Fruit fly (Drosophila melanogaster) whole organism, embryonic: ENCODE measurements around the gene Spc105R.
A peak's percentile ranks its signal among the peaks of the same experiment; 100 is the strongest.

Experiments
- Atf6 ChIP-seq: fragments of 200-800 bp; sonication (Bioruptor generic); IDR thresholded peaks from 2 replicates; pipeline ENCODE4 v1.3.6; 2022; ENCODE audit warnings: missing biosample characterization, missing genetic modification characterization
- Bgb ChIP-seq: fragments of 200-800 bp; sonication (Bioruptor generic); IDR thresholded peaks from 2 replicates; pipeline ENCODE4 v1.3.6; 2022; ENCODE audit warnings: missing biosample characterization, missing genetic modification characterization; ENCODE audit not compliant: partially characterized antibody
- C15 ChIP-seq: fragments of 200-800 bp; sonication (Bioruptor generic); IDR thresholded peaks from 3 replicates; pipeline ENCODE4 v1.3.6; 2022; ENCODE audit warnings: missing biosample characterization, missing genetic modification characterization
- CG10147 ChIP-seq: fragments of 200-800 bp; sonication (Bioruptor generic); optimal IDR thresholded peaks from 2 replicates; lab custom pipeline; 2019; ENCODE audit warnings: missing biosample characterization, mild to moderate bottlenecking, missing genetic modification characterization, moderate library complexity
- CG1024 ChIP-seq: fragments of 200-800 bp; sonication (Bioruptor generic); IDR thresholded peaks from 2 replicates; pipeline ENCODE4 v1.3.6; 2022; ENCODE audit warnings: missing biosample characterization, missing genetic modification characterization
- CG10267 ChIP-seq: fragments of 200-800 bp; sonication (Bioruptor generic); optimal IDR thresholded peaks from 2 replicates; lab custom pipeline; 2018; ENCODE audit warnings: missing biosample characterization, mild to moderate bottlenecking, missing genetic modification characterization, moderate library complexity
- CG10654 ChIP-seq: fragments of 200-800 bp; sonication (Bioruptor generic); optimal IDR thresholded peaks from 2 replicates; lab custom pipeline; 2016; ENCODE audit warnings: missing biosample characterization, missing genetic modification characterization
- CG11723 ChIP-seq: fragments of 200-800 bp; sonication (Bioruptor generic); optimal IDR thresholded peaks from 2 replicates; lab custom pipeline; 2017; ENCODE audit warnings: missing biosample characterization, mild to moderate bottlenecking, missing genetic modification characterization
- CG14965 ChIP-seq: fragments of 200-800 bp; sonication (Bioruptor generic); optimal IDR thresholded peaks from 2 replicates; lab custom pipeline; 2016; ENCODE audit warnings: missing biosample characterization, missing genetic modification characterization, borderline replicate concordance
- CG16815 ChIP-seq: fragments of 200-800 bp; sonication (Bioruptor generic); optimal IDR thresholded peaks from 3 replicates; lab custom pipeline; 2017; ENCODE audit warnings: missing biosample characterization, mild to moderate bottlenecking, missing genetic modification characterization
- CG17359 ChIP-seq: fragments of 200-800 bp; sonication (Bioruptor generic); optimal IDR thresholded peaks from 3 replicates; lab custom pipeline; 2018; ENCODE audit warnings: missing biosample characterization, mild to moderate bottlenecking, missing genetic modification characterization, moderate library complexity
- CG18011 ChIP-seq: fragments of 200-800 bp; sonication (Bioruptor generic); optimal IDR thresholded peaks from 2 replicates; lab custom pipeline; 2017; ENCODE audit warnings: missing biosample characterization, missing genetic modification characterization, mild to moderate bottlenecking, moderate library complexity, missing genotype
- CG2116 ChIP-seq: fragments of 200-800 bp; sonication (Bioruptor generic); optimal IDR thresholded peaks from 3 replicates; lab custom pipeline; 2018; ENCODE audit warnings: missing biosample characterization, mild to moderate bottlenecking, missing genetic modification characterization
- CG2129 ChIP-seq: fragments of 200-800 bp; sonication (Bioruptor generic); IDR thresholded peaks from 2 replicates; pipeline ENCODE4 v1.3.6; 2022; ENCODE audit warnings: missing biosample characterization, missing genetic modification characterization; ENCODE audit not compliant: partially characterized antibody
- CG2712 ChIP-seq: fragments of 200-800 bp; optimal IDR thresholded peaks from 3 replicates; lab custom pipeline; 2019; ENCODE audit warnings: missing biosample characterization, mild to moderate bottlenecking, missing genetic modification characterization, moderate library complexity
- CG34422 ChIP-seq: fragments of 200-800 bp; sonication (Bioruptor generic); IDR thresholded peaks from 3 replicates; pipeline ENCODE4 v1.3.6; 2022; ENCODE audit warnings: missing biosample characterization, missing genetic modification characterization
- CG4328 ChIP-seq: fragments of 200-800 bp; sonication (Bioruptor generic); optimal IDR thresholded peaks from 3 replicates; lab custom pipeline; 2017; ENCODE audit warnings: missing biosample characterization, missing genetic modification reagents, missing genetic modification characterization
- CG6254 ChIP-seq: fragments of 200-800 bp; sonication (Bioruptor generic); optimal IDR thresholded peaks from 3 replicates; lab custom pipeline; 2017; ENCODE audit warnings: mild to moderate bottlenecking, missing biosample characterization, missing genetic modification reagents, missing genetic modification characterization
- CG6765 ChIP-seq: fragments of 200-800 bp; sonication (Bioruptor generic); optimal IDR thresholded peaks from 3 replicates; lab custom pipeline; 2017; ENCODE audit warnings: missing biosample characterization, mild to moderate bottlenecking, missing genetic modification characterization
- CG6813 ChIP-seq: fragments of 200-800 bp; sonication (Bioruptor generic); optimal IDR thresholded peaks from 2 replicates; lab custom pipeline; 2017; ENCODE audit warnings: missing biosample characterization, missing genetic modification characterization, mild to moderate bottlenecking, moderate library complexity, missing genetic modification reagents
- CG7963 ChIP-seq: fragments of 200-800 bp; sonication (Bioruptor generic); IDR thresholded peaks from 3 replicates; pipeline ENCODE4 v1.3.6; 2022; ENCODE audit warnings: missing biosample characterization, missing genetic modification characterization; ENCODE audit not compliant: partially characterized antibody
- CG7987 ChIP-seq: fragments of 200-800 bp; sonication (Bioruptor generic); optimal IDR thresholded peaks from 2 replicates; lab custom pipeline; 2018; ENCODE audit warnings: missing biosample characterization, mild to moderate bottlenecking, missing genetic modification characterization, moderate library complexity
- CG9609 ChIP-seq: fragments of 200-800 bp; sonication (Bioruptor generic); optimal IDR thresholded peaks from 3 replicates; lab custom pipeline; 2016; ENCODE audit warnings: missing biosample characterization, missing genetic modification characterization
- CHES-1-like ChIP-seq: fragments of 200-800 bp; sonication (Bioruptor generic); optimal IDR thresholded peaks from 2 replicates; lab custom pipeline; 2016; ENCODE audit warnings: missing biosample characterization, missing genetic modification characterization
- CkIIα-i1 ChIP-seq: fragments of 200-800 bp; sonication (Bioruptor generic); IDR thresholded peaks from 2 replicates; pipeline ENCODE4 v1.3.6; 2022; ENCODE audit warnings: missing biosample characterization, missing genetic modification characterization
- CrebB ChIP-seq: fragments of 200-800 bp; sonication (Bioruptor generic); optimal IDR thresholded peaks from 3 replicates; lab custom pipeline; 2018; ENCODE audit warnings: missing biosample characterization, mild to moderate bottlenecking, missing genetic modification characterization
- D19A ChIP-seq: fragments of 200-800 bp; optimal IDR thresholded peaks from 3 replicates; lab custom pipeline; 2019; ENCODE audit warnings: missing biosample characterization, mild to moderate bottlenecking, missing genetic modification characterization, moderate library complexity
- E2f2 ChIP-seq: fragments of 200-800 bp; sonication (Bioruptor generic); IDR thresholded peaks from 2 replicates; pipeline ENCODE4 v1.3.6; 2022; ENCODE audit warnings: missing biosample characterization, missing genetic modification characterization
- Elba2 ChIP-seq: fragments of 200-800 bp; sonication (Bioruptor generic); optimal IDR thresholded peaks from 3 replicates; lab custom pipeline; 2016; ENCODE audit warnings: missing biosample characterization, missing genetic modification characterization
- Gsc ChIP-seq: fragments of 200-800 bp; sonication (Bioruptor generic); IDR thresholded peaks from 2 replicates; pipeline ENCODE4 v1.3.6; 2022; ENCODE audit warnings: missing biosample characterization, missing genetic modification characterization
- Hand ChIP-seq: fragments of 200-800 bp; sonication (Bioruptor generic); optimal IDR thresholded peaks from 2 replicates; lab custom pipeline; 2017; ENCODE audit warnings: mild to moderate bottlenecking, missing biosample characterization, missing genetic modification reagents, missing genetic modification characterization
- MBD-R2 ChIP-seq: fragments of 200-800 bp; sonication (Bioruptor generic); IDR thresholded peaks from 2 replicates; pipeline ENCODE4 v1.3.6; 2022; ENCODE audit warnings: missing biosample characterization, missing genetic modification characterization
- Max ChIP-seq: fragments of 200-800 bp; sonication (Bioruptor generic); optimal IDR thresholded peaks from 2 replicates; lab custom pipeline; 2016; ENCODE audit warnings: missing biosample characterization, mild to moderate bottlenecking, missing genetic modification characterization
- ash1 ChIP-seq: fragments of 200-800 bp; sonication (Bioruptor generic); optimal IDR thresholded peaks from 2 replicates; lab custom pipeline; 2018; ENCODE audit warnings: missing biosample characterization, mild to moderate bottlenecking, missing genetic modification characterization
- bigmax ChIP-seq: fragments of 200-800 bp; sonication (Bioruptor generic); optimal IDR thresholded peaks from 2 replicates; lab custom pipeline; 2018; ENCODE audit warnings: missing biosample characterization, mild to moderate bottlenecking, missing genetic modification characterization
- br ChIP-seq: fragments of >200 bp; optimal IDR thresholded peaks from 2 replicates; lab custom pipeline; 2017
- cwo ChIP-seq: fragments of 200-800 bp; sonication (Bioruptor generic); optimal IDR thresholded peaks from 3 replicates; lab custom pipeline; 2017; ENCODE audit warnings: missing biosample characterization, missing genetic modification characterization, mild to moderate bottlenecking, moderate library complexity, missing genetic modification reagents
- disco-r ChIP-seq: fragments of 200-800 bp; sonication (Bioruptor generic); optimal IDR thresholded peaks from 2 replicates; lab custom pipeline; 2016; ENCODE audit warnings: missing biosample characterization, missing genetic modification characterization
- gem ChIP-seq: fragments of 200-800 bp; sonication (Bioruptor generic); optimal IDR thresholded peaks from 2 replicates; lab custom pipeline; 2019; ENCODE audit warnings: missing biosample characterization, mild to moderate bottlenecking, missing genetic modification characterization, moderate library complexity
- gro ChIP-seq: fragments of 200-800 bp; sonication (Bioruptor generic); optimal IDR thresholded peaks from 2 replicates; lab custom pipeline; 2016; ENCODE audit warnings: missing biosample characterization, missing genetic modification characterization
- her ChIP-seq: fragments of 200-800 bp; sonication (Bioruptor generic); optimal IDR thresholded peaks from 2 replicates; lab custom pipeline; 2016; ENCODE audit warnings: missing biosample characterization, missing genetic modification characterization
- ind ChIP-seq: fragments of 200-800 bp; sonication (Bioruptor generic); optimal IDR thresholded peaks from 3 replicates; lab custom pipeline; 2016; ENCODE audit warnings: missing biosample characterization, missing genetic modification characterization
- oc ChIP-seq: fragments of 200-800 bp; sonication (Bioruptor generic); optimal IDR thresholded peaks from 2 replicates; lab custom pipeline; 2018; ENCODE audit warnings: missing biosample characterization, mild to moderate bottlenecking, missing genetic modification characterization, moderate library complexity
- odd ChIP-seq: fragments of 200-800 bp; sonication (Bioruptor generic); optimal IDR thresholded peaks from 2 replicates; lab custom pipeline; 2017; ENCODE audit warnings: missing biosample characterization, mild to moderate bottlenecking, missing genetic modification characterization
- pita ChIP-seq: fragments of 200-800 bp; sonication (Bioruptor generic); optimal IDR thresholded peaks from 2 replicates; lab custom pipeline; 2017; ENCODE audit warnings: missing biosample characterization, mild to moderate bottlenecking, missing genetic modification characterization
- sd ChIP-seq: fragments of 200-800 bp; sonication (Bioruptor generic); optimal IDR thresholded peaks from 3 replicates; lab custom pipeline; 2018; ENCODE audit warnings: missing biosample characterization, mild to moderate bottlenecking, missing genetic modification characterization, moderate library complexity
- shn ChIP-seq: fragments of 200-800 bp; sonication (Bioruptor generic); optimal IDR thresholded peaks from 3 replicates; lab custom pipeline; 2016; ENCODE audit warnings: missing biosample characterization, missing genetic modification characterization
- sna ChIP-seq: fragments of 200-800 bp; sonication (Bioruptor generic); IDR thresholded peaks from 2 replicates; pipeline ENCODE4 v1.3.6; 2022; ENCODE audit warnings: missing biosample characterization, missing genetic modification characterization; ENCODE audit not compliant: partially characterized antibody
- tna ChIP-seq: fragments of 200-800 bp; sonication (Bioruptor generic); IDR thresholded peaks from 2 replicates; pipeline ENCODE4 v1.3.6; 2022; ENCODE audit warnings: missing biosample characterization, missing genetic modification characterization; ENCODE audit not compliant: partially characterized antibody
- ttk ChIP-seq: fragments of 200-800 bp; sonication (Bioruptor generic); IDR thresholded peaks from 2 replicates; pipeline ENCODE4 v2.1.2; 2022; ENCODE audit warnings: missing biosample characterization, missing genetic modification characterization
- usp ChIP-seq: fragments of >200 bp; optimal IDR thresholded peaks from 2 replicates; lab custom pipeline; 2017; ENCODE audit warnings: missing biosample characterization, missing genetic modification characterization

Spc105R gene

DNA sequence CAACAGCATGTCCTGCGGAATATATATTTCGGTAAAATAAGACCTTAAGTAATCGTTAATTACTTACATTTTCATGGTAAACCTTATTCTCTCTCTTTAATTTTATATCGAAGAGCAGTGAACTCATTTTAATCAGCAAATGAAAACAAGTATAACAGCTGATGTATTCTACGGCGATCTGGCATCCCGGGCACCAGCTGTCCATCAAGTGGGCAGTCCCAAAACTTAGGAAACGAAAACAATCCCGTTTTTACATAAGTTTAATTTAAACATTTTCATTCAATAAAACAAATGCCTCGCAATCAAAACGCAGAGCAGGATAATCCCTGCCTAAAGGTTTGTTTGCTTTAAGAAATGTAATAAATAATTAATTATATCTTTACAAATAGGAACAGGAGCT lies 30.9 kb upstream of the Spc105R start, which contains the start of the genes CG4074 and CG4186 (continued):
- no peak for TF ChIP-seq oc
- TF ChIP-seq ttk (GFP tag; lab: Robert Waterston, UW) = no peak
- TF ChIP-seq CG34422 (GFP tag; lab: Robert Waterston, UW) = peak; percentile 25; the same call in 1 of the 3 replicates
- no peak for TF ChIP-seq C15
- no peak for TF ChIP-seq odd (GFP tag; lab: Kevin White, UChicago)
- no peak for TF ChIP-seq usp (GFP tag; lab: Kevin White, UChicago)
- no peak for TF ChIP-seq CG2129 (GFP tag; lab: Robert Waterston, UW)
- TF ChIP-seq CG10267 (tag; lab: Kevin White, UChicago) = peak; percentile 30
- no peak for TF ChIP-seq CrebB (tag; lab: Kevin White, UChicago)
- TF ChIP-seq CG6254 (GFP tag; lab: Kevin White, UChicago) = peak; percentile 9
- no peak for TF ChIP-seq her (GFP tag; lab: Kevin White, UChicago)
- TF ChIP-seq CG10147 (GFP tag; lab: Kevin White, UChicago) = no peak
- no peak for TF ChIP-seq shn (GFP tag; lab: Kevin White, UChicago)
- TF ChIP-seq Gsc (GFP tag; lab: Robert Waterston, UW) = no peak
- TF ChIP-seq Elba2 (GFP tag; lab: Kevin White, UChicago) = no peak
- TF ChIP-seq CG6765 (GFP tag; lab: Kevin White, UChicago) = no peak
- peak; percentile 18 for TF ChIP-seq CG7987 (GFP tag; lab: Kevin White, UChicago)
- no peak for TF ChIP-seq ash1 (GFP tag; lab: Kevin White, UChicago)
- no peak for TF ChIP-seq disco-r (GFP tag; lab: Kevin White, UChicago)
- no peak for TF ChIP-seq CG14965
- no peak for TF ChIP-seq CG1024 (GFP tag; lab: Robert Waterston, UW)
- TF ChIP-seq CG2712 (tag; lab: Kevin White, UChicago) = peak; percentile 13
- TF ChIP-seq br = no peak
- peak; percentile 96 for TF ChIP-seq MBD-R2 (GFP tag; lab: Robert Waterston, UW)
- TF ChIP-seq CG7963 = no peak
- no peak for TF ChIP-seq CG6813
- no peak for TF ChIP-seq CG4328 (GFP tag; lab: Kevin White, UChicago)
- no peak for TF ChIP-seq CG11723 (GFP tag; lab: Kevin White, UChicago)
- TF ChIP-seq ind (GFP tag; lab: Kevin White, UChicago) = no peak
- TF ChIP-seq Atf6 (GFP tag; lab: Robert Waterston, UW) = no peak
- TF ChIP-seq CHES-1-like (GFP tag; lab: Kevin White, UChicago) = no peak
- no peak for TF ChIP-seq CG16815 (GFP tag; lab: Kevin White, UChicago)
- TF ChIP-seq CG10654 = no peak
- no peak for TF ChIP-seq Max
- no peak for TF ChIP-seq cwo (GFP tag; lab: Kevin White, UChicago)
- TF ChIP-seq bigmax (GFP tag; lab: Kevin White, UChicago) = no peak
- TF ChIP-seq CG17359 (tag; lab: Kevin White, UChicago) = no peak
- TF ChIP-seq sd = no peak
- no peak for TF ChIP-seq CG2116 (GFP tag; lab: Kevin White, UChicago)
- TF ChIP-seq D19A (tag; lab: Kevin White, UChicago) = no peak
- TF ChIP-seq sna (GFP tag; lab: Robert Waterston, UW) = peak; percentile 52
- no peak for TF ChIP-seq gem (tag; lab: Kevin White, UChicago)
- TF ChIP-seq pita (GFP tag; lab: Kevin White, UChicago) = no peak
- no peak for TF ChIP-seq E2f2
- peak; percentile 22 for TF ChIP-seq gro
- no peak for TF ChIP-seq CG9609 (GFP tag; lab: Kevin White, UChicago)
- no peak for TF ChIP-seq Bgb (GFP tag; lab: Robert Waterston, UW)
- no peak for TF ChIP-seq tna (GFP tag; lab: Robert Waterston, UW)
- TF ChIP-seq CkIIα-i1 (GFP tag; lab: Robert Waterston, UW) = no peak
- no peak for TF ChIP-seq Hand (GFP tag; lab: Kevin White, UChicago)
- TF ChIP-seq CG18011 (GFP tag; lab: Kevin White, UChicago) = no peak
